Fruit fly (Drosophila melanogaster) whole organism, embryonic: ENCODE measurements around the gene CG5376.

Experiments
- Abd-B ChIP-seq: fragments of 200-800 bp; sonication (Bioruptor generic); optimal IDR thresholded peaks from 2 replicates; lab custom pipeline; 2018; ENCODE audit warnings: missing biosample characterization, mild to moderate bottlenecking, missing genetic modification characterization, moderate library complexity
- Bgb ChIP-seq: fragments of 200-800 bp; sonication (Bioruptor generic); IDR thresholded peaks from 2 replicates; pipeline ENCODE4 v1.3.6; 2022; ENCODE audit warnings: missing biosample characterization, missing genetic modification characterization; ENCODE audit not compliant: partially characterized antibody
- CG11456 ChIP-seq: fragments of 200-800 bp; sonication (Bioruptor generic); IDR thresholded peaks from 3 replicates; pipeline ENCODE4 v1.3.6; 2022; ENCODE audit warnings: missing biosample characterization, missing genetic modification characterization
- CG13123 ChIP-seq: fragments of 200-800 bp; sonication (Bioruptor generic); optimal IDR thresholded peaks from 2 replicates; lab custom pipeline; 2016; ENCODE audit warnings: missing biosample characterization, missing genetic modification characterization
- CG13296 ChIP-seq: fragments of 200-800 bp; sonication (Bioruptor generic); optimal IDR thresholded peaks from 3 replicates; lab custom pipeline; 2018; ENCODE audit warnings: missing biosample characterization, mild to moderate bottlenecking, missing genetic modification characterization
- CG13424 ChIP-seq: fragments of 200-800 bp; sonication (Bioruptor generic); optimal IDR thresholded peaks from 2 replicates; lab custom pipeline; 2019; ENCODE audit warnings: missing biosample characterization, mild to moderate bottlenecking, missing genetic modification characterization, moderate library complexity
- CG14667 ChIP-seq: fragments of 200-800 bp; sonication (Bioruptor generic); IDR thresholded peaks from 2 replicates; pipeline ENCODE4 v1.3.6; 2022; ENCODE audit warnings: missing biosample characterization, missing genetic modification characterization
- CG15011 ChIP-seq: fragments of 200-800 bp; sonication (Bioruptor generic); optimal IDR thresholded peaks from 3 replicates; lab custom pipeline; 2018; ENCODE audit warnings: missing biosample characterization, mild to moderate bottlenecking, missing genetic modification characterization
- CG15073 ChIP-seq: fragments of 200-800 bp; sonication (Bioruptor generic); optimal IDR thresholded peaks from 2 replicates; lab custom pipeline; 2016; ENCODE audit warnings: missing biosample characterization, missing genetic modification characterization
- CG15479 ChIP-seq: fragments of 200-800 bp; sonication (Bioruptor generic); optimal IDR thresholded peaks from 3 replicates; lab custom pipeline; 2019; ENCODE audit warnings: missing biosample characterization, mild to moderate bottlenecking, missing genetic modification characterization, moderate library complexity
- CG18011 ChIP-seq: fragments of 200-800 bp; sonication (Bioruptor generic); optimal IDR thresholded peaks from 2 replicates; lab custom pipeline; 2017; ENCODE audit warnings: missing biosample characterization, missing genetic modification characterization, mild to moderate bottlenecking, moderate library complexity, missing genotype
- CG18764 ChIP-seq: fragments of 200-800 bp; sonication (Bioruptor generic); optimal IDR thresholded peaks from 3 replicates; lab custom pipeline; 2016; ENCODE audit warnings: missing biosample characterization, missing genetic modification characterization
- CG4617 ChIP-seq: fragments of 200-800 bp; sonication (Bioruptor generic); optimal IDR thresholded peaks from 3 replicates; lab custom pipeline; 2016; ENCODE audit warnings: missing biosample characterization, missing genetic modification characterization, borderline replicate concordance
- CG6654 ChIP-seq: fragments of 200-800 bp; sonication (Bioruptor generic); optimal IDR thresholded peaks from 2 replicates; lab custom pipeline; 2017; ENCODE audit warnings: missing biosample characterization, mild to moderate bottlenecking, missing genetic modification characterization
- CG6683 ChIP-seq: fragments of 200-800 bp; sonication (Bioruptor generic); optimal IDR thresholded peaks from 2 replicates; lab custom pipeline; 2017; ENCODE audit warnings: missing biosample characterization, mild to moderate bottlenecking, missing genetic modification characterization, missing genetic modification reagents
- CG7271 ChIP-seq: fragments of 200-800 bp; sonication (Bioruptor generic); optimal IDR thresholded peaks from 2 replicates; lab custom pipeline; 2018; ENCODE audit warnings: missing biosample characterization, mild to moderate bottlenecking, missing genetic modification characterization, moderate library complexity
- CG7987 ChIP-seq: fragments of 200-800 bp; sonication (Bioruptor generic); optimal IDR thresholded peaks from 2 replicates; lab custom pipeline; 2018; ENCODE audit warnings: missing biosample characterization, mild to moderate bottlenecking, missing genetic modification characterization, moderate library complexity
- CG8388 ChIP-seq: fragments of 200-800 bp; sonication (Bioruptor generic); optimal IDR thresholded peaks from 2 replicates; lab custom pipeline; 2019; ENCODE audit warnings: missing biosample characterization, mild to moderate bottlenecking, missing genetic modification characterization, moderate library complexity
- CG8924 ChIP-seq: fragments of 200-800 bp; optimal IDR thresholded peaks from 3 replicates; lab custom pipeline; 2019; ENCODE audit warnings: missing biosample characterization, mild to moderate bottlenecking, missing genetic modification characterization, moderate library complexity
- CG9437 ChIP-seq: fragments of 200-800 bp; sonication (Bioruptor generic); optimal IDR thresholded peaks from 2 replicates; lab custom pipeline; 2018; ENCODE audit warnings: missing biosample characterization, mild to moderate bottlenecking, missing genetic modification characterization
- Gsc ChIP-seq: fragments of 200-800 bp; sonication (Bioruptor generic); IDR thresholded peaks from 2 replicates; pipeline ENCODE4 v1.3.6; 2022; ENCODE audit warnings: missing biosample characterization, missing genetic modification characterization
- HmgZ ChIP-seq: fragments of 200-800 bp; sonication (Bioruptor generic); optimal IDR thresholded peaks from 2 replicates; lab custom pipeline; 2018; ENCODE audit warnings: missing biosample characterization, mild to moderate bottlenecking, missing genetic modification characterization
- Hr51 ChIP-seq, 2 experiments: fragments of 200-800 bp; sonication (Bioruptor generic); optimal IDR thresholded peaks; 2 replicates in 1 of 2; 3 replicates in 1 of 2; lab custom pipeline; 2016 to 2018; ENCODE audit warnings: missing biosample characterization in 2 of 2, missing genetic modification characterization in 2 of 2, mild to moderate bottlenecking in 1 of 2, moderate library complexity in 1 of 2
- Kr ChIP-seq: fragments of 200-800 bp; sonication (Bioruptor generic); optimal IDR thresholded peaks from 2 replicates; lab custom pipeline; 2017; ENCODE audit warnings: missing biosample characterization, mild to moderate bottlenecking, missing genetic modification characterization
- Lpt ChIP-seq: fragments of >200 bp; optimal IDR thresholded peaks from 2 replicates; lab custom pipeline; 2018; ENCODE audit warnings: missing biosample characterization, missing genetic modification characterization
- MESR4 ChIP-seq: fragments of 200-800 bp; sonication (Bioruptor generic); optimal IDR thresholded peaks from 2 replicates; lab custom pipeline; 2018; ENCODE audit warnings: missing biosample characterization, mild to moderate bottlenecking, missing genetic modification characterization, moderate library complexity
- NK7.1 ChIP-seq: fragments of 200-800 bp; sonication (Bioruptor generic); optimal IDR thresholded peaks from 3 replicates; lab custom pipeline; 2016; ENCODE audit warnings: missing biosample characterization, missing genetic modification characterization
- Pdp1 ChIP-seq, 2 experiments: fragments of 200-800 bp; sonication (Bioruptor generic); optimal IDR thresholded peaks; 3 replicates each; lab custom pipeline; 2016; ENCODE audit warnings: missing biosample characterization in 2 of 2, missing genetic modification characterization in 2 of 2, mild to moderate bottlenecking in 1 of 2, moderate library complexity in 1 of 2
- TFAM ChIP-seq: fragments of 200-800 bp; sonication (Bioruptor generic); optimal IDR thresholded peaks from 2 replicates; lab custom pipeline; 2017; ENCODE audit warnings: missing biosample characterization, missing genetic modification characterization, inconsistent platforms
- Xrp1 ChIP-seq: fragments of 200-800 bp; sonication (Bioruptor generic); IDR thresholded peaks from 2 replicates; pipeline ENCODE4 v1.3.6; 2022; ENCODE audit warnings: missing biosample characterization, missing genetic modification characterization
- bbx ChIP-seq: fragments of 200-800 bp; sonication (Bioruptor generic); IDR thresholded peaks from 2 replicates; pipeline ENCODE4 v1.3.6; 2022; ENCODE audit warnings: missing biosample characterization, missing genetic modification characterization; ENCODE audit not compliant: partially characterized antibody
- ci ChIP-seq: fragments of 200-800 bp; sonication (Bioruptor generic); IDR thresholded peaks from 3 replicates; pipeline ENCODE4 v1.3.6; 2022; ENCODE audit warnings: missing biosample characterization, missing genetic modification characterization
- dmrt99B ChIP-seq: fragments of 200-800 bp; sonication (Bioruptor generic); optimal IDR thresholded peaks from 2 replicates; lab custom pipeline; 2018; ENCODE audit warnings: missing biosample characterization, mild to moderate bottlenecking, missing genetic modification characterization, moderate library complexity
- eve ChIP-seq, 2 experiments: fragments of >200 bp; optimal IDR thresholded peaks; 2 replicates each; lab custom pipeline; 2017; ENCODE audit warnings: missing biosample characterization in 2 of 2, missing genetic modification characterization in 2 of 2
- eyg ChIP-seq: fragments of 200-800 bp; sonication (Bioruptor generic); optimal IDR thresholded peaks from 3 replicates; lab custom pipeline; 2016; ENCODE audit warnings: missing biosample characterization, missing genetic modification characterization
- gro ChIP-seq: fragments of 200-800 bp; sonication (Bioruptor generic); optimal IDR thresholded peaks from 2 replicates; lab custom pipeline; 2016; ENCODE audit warnings: missing biosample characterization, missing genetic modification characterization
- ham ChIP-seq: fragments of 200-800 bp; sonication (Bioruptor generic); IDR thresholded peaks from 2 replicates; pipeline ENCODE4 v1.3.6; 2022; ENCODE audit warnings: missing biosample characterization, missing genetic modification characterization
- hb ChIP-seq: fragments of 200-800 bp; sonication (Bioruptor generic); IDR thresholded peaks from 3 replicates; pipeline ENCODE4 v1.3.6; 2022; ENCODE audit warnings: missing biosample characterization, missing genetic modification characterization; ENCODE audit not compliant: partially characterized antibody
- lbe ChIP-seq: fragments of 200-800 bp; sonication (Bioruptor generic); optimal IDR thresholded peaks from 2 replicates; lab custom pipeline; 2016; ENCODE audit warnings: missing biosample characterization, mild to moderate bottlenecking, missing genetic modification characterization
- nom ChIP-seq: fragments of 200-800 bp; sonication (Bioruptor generic); optimal IDR thresholded peaks from 2 replicates; lab custom pipeline; 2017; ENCODE audit warnings: missing biosample characterization, missing genetic modification characterization, mild to moderate bottlenecking, moderate library complexity, missing genetic modification reagents
- oc ChIP-seq: fragments of 200-800 bp; sonication (Bioruptor generic); optimal IDR thresholded peaks from 2 replicates; lab custom pipeline; 2018; ENCODE audit warnings: missing biosample characterization, mild to moderate bottlenecking, missing genetic modification characterization, moderate library complexity
- onecut ChIP-seq: fragments of 200-800 bp; sonication (Bioruptor generic); IDR thresholded peaks from 2 replicates; pipeline ENCODE4 v1.3.6; 2022; ENCODE audit warnings: missing biosample characterization, missing genetic modification characterization
- ranshi ChIP-seq: fragments of 200-800 bp; sonication (Bioruptor generic); IDR thresholded peaks from 2 replicates; pipeline ENCODE4 v1.3.6; 2022; ENCODE audit warnings: missing biosample characterization, missing genetic modification characterization
- run ChIP-seq: fragments of 200-800 bp; sonication (Bioruptor generic); optimal IDR thresholded peaks from 3 replicates; lab custom pipeline; 2018; ENCODE audit warnings: missing biosample characterization, mild to moderate bottlenecking, missing genetic modification characterization
- salm ChIP-seq: fragments of 200-800 bp; sonication (Bioruptor generic); optimal IDR thresholded peaks from 2 replicates; lab custom pipeline; 2018; ENCODE audit warnings: missing biosample characterization, mild to moderate bottlenecking, missing genetic modification characterization
- shn ChIP-seq: fragments of 200-800 bp; sonication (Bioruptor generic); optimal IDR thresholded peaks from 3 replicates; lab custom pipeline; 2016; ENCODE audit warnings: missing biosample characterization, missing genetic modification characterization
- sim ChIP-seq: fragments of 200-800 bp; sonication (Bioruptor generic); IDR thresholded peaks from 2 replicates; pipeline ENCODE4 v1.3.6; 2022; ENCODE audit warnings: missing biosample characterization, missing genetic modification characterization
- so ChIP-seq: fragments of 200-800 bp; sonication (Bioruptor generic); IDR thresholded peaks from 3 replicates; pipeline ENCODE4 v1.3.6; 2022; ENCODE audit warnings: missing biosample characterization, missing genetic modification characterization
- tll ChIP-seq, 2 experiments: fragments of 200-800 bp in 1 of 2; fragments of >200 bp in 1 of 2; sonication (Bioruptor generic) in 1 of 2; optimal IDR thresholded peaks; 2 replicates each; lab custom pipeline; 2017 to 2019; ENCODE audit warnings: missing biosample characterization in 2 of 2, missing genetic modification characterization in 2 of 2, mild to moderate bottlenecking in 1 of 2, moderate library complexity in 1 of 2
- trh ChIP-seq: fragments of 200-800 bp; sonication (Bioruptor generic); optimal IDR thresholded peaks from 2 replicates; lab custom pipeline; 2016; ENCODE audit warnings: missing biosample characterization, missing genetic modification characterization
- tx ChIP-seq: fragments of 200-800 bp; sonication (Bioruptor generic); optimal IDR thresholded peaks from 2 replicates; lab custom pipeline; 2016; ENCODE audit warnings: missing biosample characterization, missing genetic modification characterization

CG5376 gene

DNA sequence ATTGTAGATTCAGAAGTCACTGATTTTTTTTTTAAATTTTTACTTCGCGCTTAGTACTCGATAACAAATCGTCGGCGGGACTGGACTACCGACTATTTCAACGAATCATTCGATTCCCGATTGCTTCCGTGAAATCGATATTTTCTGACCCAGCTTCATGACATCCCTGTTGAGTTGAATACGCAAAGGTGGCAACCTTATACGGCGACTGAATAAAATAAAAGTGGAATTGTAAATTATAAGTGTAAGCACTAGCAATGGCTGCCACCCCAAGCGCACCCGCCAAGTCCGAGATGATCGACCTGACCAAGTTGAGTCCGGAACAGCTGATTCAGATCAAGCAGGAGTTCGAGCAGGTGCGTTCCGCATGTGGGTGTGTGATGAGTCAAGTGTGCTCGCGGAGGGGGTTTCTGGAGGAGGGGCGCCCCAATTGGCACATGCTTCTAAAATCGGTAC lies 1.7 kb downstream of the CG5376 start, which contains the start of gene Pfdn5 (continued):
- TF ChIP-seq CG13123 (GFP tag; lab: Kevin White, UChicago) (no peak), gro (no peak), CG6654 (GFP tag; lab: Kevin White, UChicago) (no peak), CG15073 (GFP tag; lab: Kevin White, UChicago) (no peak), CG7271 (tag; lab: Kevin White, UChicago) (no peak), CG13296 (no peak), lbe (GFP tag; lab: Kevin White, UChicago) (no peak), ranshi (no peak), Hr51 (GFP tag; optimal IDR thresholded peaks at IDR 0.05; lab: Kevin White, UChicago) (no peak), TFAM (GFP tag; lab: Kevin White, UChicago) (no peak), Pdp1 (GFP tag; optimal IDR thresholded peaks at IDR 0.05; lab: Kevin White, UChicago) (no peak), hb (GFP tag; lab: Robert Waterston, UW) (peak; percentile 86), sim (no peak), ci (no peak), CG15479 (no peak), Lpt (GFP tag; lab: Kevin White, UChicago) (no peak), CG4617 (GFP tag; lab: Kevin White, UChicago) (peak; percentile 94), MESR4 (GFP tag; lab: Kevin White, UChicago) (peak; percentile 98), Gsc (no peak), trh (no peak), CG18011 (GFP tag; lab: Kevin White, UChicago) (no peak), so (GFP tag; lab: Robert Waterston, UW) (no peak), CG13424 (no peak), eyg (no peak), Abd-B (GFP tag; lab: Kevin White, UChicago) (no peak), shn (no peak), salm (no peak), CG8924 (tag; lab: Kevin White, UChicago) (no peak), NK7.1 (no peak), bbx (peak; percentile 82), CG9437 (no peak), CG7987 (no peak), tx (GFP tag; lab: Kevin White, UChicago) (peak; percentile 12), onecut (no peak), CG6683 (GFP tag; lab: Kevin White, UChicago) (no peak), oc (tag; lab: Kevin White, UChicago) (no peak), tll (GFP tag; optimal IDR thresholded peaks at IDR 0.05; lab: Kevin White, UChicago) (no peak), Xrp1 (GFP tag; lab: Robert Waterston, UW) (no peak), nom (GFP tag; lab: Kevin White, UChicago) (no peak), run (tag; lab: Kevin White, UChicago) (no peak), Kr (no peak), ham (GFP tag; lab: Robert Waterston, UW) (no peak), CG18764 (GFP tag; lab: Kevin White, UChicago) (no peak), HmgZ (tag; lab: Kevin White, UChicago) (peak; percentile 73), CG14667 (no peak), dmrt99B (tag; lab: Kevin White, UChicago) (no peak), CG11456 (GFP tag; lab: Robert Waterston, UW) (no peak), Bgb (GFP tag; lab: Robert Waterston, UW) (peak; percentile 91), CG15011 (no peak), CG8388 (GFP tag; lab: Kevin White, UChicago) (no peak), eve (GFP tag; optimal IDR thresholded peaks at IDR 0.05; lab: Kevin White, UChicago) (no peak)
